Worm (Caenorhabditis elegans) whole organism, L4/young adult: ENCODE results near the gene cyp-34A7.

Source experiments
- W03F9.2 ChIP-seq: fragments of 150-350 bp; optimal IDR thresholded peaks from 2 replicates; lab custom pipeline; 2014; ENCODE audit warnings: missing biosample characterization, missing genetic modification characterization
- him-1 ChIP-seq: sonication (generic microtip); optimal IDR thresholded peaks from 2 replicates; lab custom pipeline; 2016; ENCODE audit warnings: missing genotype, missing genetic modification reagents, missing genetic modification characterization, missing compliant biosample characterization

- TF ChIP-seq him-1 (tag; lab: Kevin White, UChicago) (no peak), W03F9.2 (no peak)
Measured at ce11 chrV:3989070-3989469, 25.5 kb upstream of the cyp-34A7 start, which contains the start of gene nlp-27.
